Worm (Caenorhabditis elegans) whole organism, L1 larva: ENCODE measurements around the gene sqt-1.

Experiments
- C16A3.4 ChIP-seq: fragments of 150-350 bp; optimal IDR thresholded peaks from 2 replicates; lab custom pipeline; 2014; ENCODE audit warnings: missing biosample characterization, missing genetic modification characterization
- C34B4.2 ChIP-seq: sonication (generic microtip); optimal IDR thresholded peaks from 2 replicates; lab custom pipeline; 2017; ENCODE audit warnings: mild to moderate bottlenecking, missing genetic modification characterization, missing compliant biosample characterization
- Y116A8C.19 ChIP-seq: sonication (generic microtip); optimal IDR thresholded peaks from 2 replicates; lab custom pipeline; 2016; ENCODE audit warnings: missing compliant biosample characterization, missing genetic modification characterization, borderline replicate concordance
- aly-2 ChIP-seq: fragments of 150-350 bp; optimal IDR thresholded peaks from 2 replicates; lab custom pipeline; 2014; ENCODE audit warnings: missing biosample characterization, missing genetic modification characterization
- ama-1 ChIP-seq: fragments of 150-350 bp; optimal IDR thresholded peaks from 2 replicates; lab custom pipeline; 2014
- blmp-1 ChIP-seq: fragments of 150-350 bp; optimal IDR thresholded peaks from 2 replicates; lab custom pipeline; 2014; ENCODE audit warnings: missing biosample characterization, missing genetic modification characterization
- ceh-63 ChIP-seq: fragments of 200-800 bp; sonication (Bioruptor generic); optimal IDR thresholded peaks from 2 replicates; lab custom pipeline; 2018; ENCODE audit warnings: mild to moderate bottlenecking, missing genetic modification characterization, missing compliant biosample characterization
- ceh-88 ChIP-seq: fragments of 200-800 bp; sonication (Bioruptor generic); IDR thresholded peaks from 2 replicates; pipeline ENCODE4 v1.3.6; 2022; ENCODE audit warnings: missing genetic modification characterization, missing compliant biosample characterization
- ceh-90 ChIP-seq: sonication (generic microtip); optimal IDR thresholded peaks from 2 replicates; lab custom pipeline; 2016; ENCODE audit warnings: missing genetic modification characterization, missing compliant biosample characterization
- ces-1 ChIP-seq: fragments of 150-350 bp; optimal IDR thresholded peaks from 2 replicates; lab custom pipeline; 2014; ENCODE audit warnings: missing biosample characterization, missing genetic modification reagents, missing genetic modification characterization
- efl-1 ChIP-seq, 4 experiments: fragments of 150-350 bp; optimal IDR thresholded peaks in 3 of 4; peaks in 1 of 4; 1 replicate in 1 of 4; 2 replicates in 3 of 4; lab custom pipeline; 2014; ENCODE audit warnings: missing biosample characterization in 2 of 4, missing genetic modification characterization in 2 of 4, missing genetic modification reagents in 2 of 4
- efl-3 ChIP-seq: fragments of 200-800 bp; sonication (Bioruptor generic); optimal IDR thresholded peaks from 2 replicates; lab custom pipeline; 2018; ENCODE audit warnings: mild to moderate bottlenecking, missing genetic modification characterization, missing compliant biosample characterization
- egl-13 ChIP-seq: sonication (generic microtip); optimal IDR thresholded peaks from 2 replicates; lab custom pipeline; 2016; ENCODE audit warnings: missing genotype, missing genetic modification reagents, missing genetic modification characterization, missing compliant biosample characterization
- elt-3 ChIP-seq, 6 experiments: fragments of 150-350 bp in 1 of 6; sonication (generic microtip); optimal IDR thresholded peaks; 2 replicates each; lab custom pipeline; 2017 to 2018; ENCODE audit warnings: missing biosample characterization in 6 of 6, missing genetic modification characterization in 6 of 6, inconsistent platforms in 1 of 6
- ets-5 ChIP-seq: fragments of 200-800 bp; sonication (Bioruptor generic); IDR thresholded peaks from 2 replicates; pipeline ENCODE4 v1.3.6; 2022; ENCODE audit warnings: missing genetic modification characterization, missing compliant biosample characterization
- fkh-8 ChIP-seq: sonication (generic microtip); optimal IDR thresholded peaks from 2 replicates; lab custom pipeline; 2016; ENCODE audit warnings: mild to moderate bottlenecking, missing genetic modification characterization, missing compliant biosample characterization
- fos-1 ChIP-seq: fragments of 150-350 bp; optimal IDR thresholded peaks from 2 replicates; lab custom pipeline; 2014; ENCODE audit warnings: missing biosample characterization, missing genetic modification characterization
- hlh-17 ChIP-seq: fragments of 200-800 bp; sonication (Bioruptor generic); optimal IDR thresholded peaks from 2 replicates; lab custom pipeline; 2018; ENCODE audit warnings: missing genetic modification characterization, mild to moderate bottlenecking, missing compliant biosample characterization, moderate library complexity, borderline replicate concordance
- hlh-4 ChIP-seq: sonication (generic microtip); optimal IDR thresholded peaks from 2 replicates; lab custom pipeline; 2016; ENCODE audit warnings: mild to moderate bottlenecking, missing genetic modification characterization, missing compliant biosample characterization
- isw-1 ChIP-seq: fragments of 200-800 bp; sonication (Bioruptor generic); IDR thresholded peaks from 2 replicates; pipeline ENCODE4 v1.3.6; 2022; ENCODE audit warnings: missing genetic modification characterization, missing compliant biosample characterization
- jun-1 ChIP-seq: fragments of 150-350 bp; optimal IDR thresholded peaks from 2 replicates; lab custom pipeline; 2014; ENCODE audit warnings: missing biosample characterization, missing genetic modification reagents, missing genetic modification characterization
- lin-14 ChIP-seq: fragments of 200-800 bp; sonication (Bioruptor generic); optimal IDR thresholded peaks from 2 replicates; lab custom pipeline; 2018; ENCODE audit warnings: mild to moderate bottlenecking, missing genetic modification characterization, moderate library complexity, missing compliant biosample characterization
- lir-3 ChIP-seq: sonication (generic microtip); optimal IDR thresholded peaks from 2 replicates; lab custom pipeline; 2016; ENCODE audit warnings: mild to moderate bottlenecking, missing genetic modification characterization, moderate library complexity, missing compliant biosample characterization; ENCODE audit not compliant: poor library complexity
- lsy-2 ChIP-seq, 2 experiments: fragments of 150-350 bp; optimal IDR thresholded peaks; 2 replicates each; lab custom pipeline; 2014; ENCODE audit warnings: missing biosample characterization in 2 of 2, missing genetic modification characterization in 2 of 2
- mdl-1 ChIP-seq, 2 experiments: fragments of 150-350 bp; optimal IDR thresholded peaks; 2 replicates each; lab custom pipeline; 2014 to 2017; ENCODE audit warnings: missing biosample characterization in 2 of 2, missing genetic modification characterization in 2 of 2, inconsistent platforms in 1 of 2
- mef-2 ChIP-seq: fragments of 150-350 bp; optimal IDR thresholded peaks from 2 replicates; lab custom pipeline; 2014; ENCODE audit warnings: missing biosample characterization, missing genetic modification characterization
- mep-1 ChIP-seq: fragments of 150-350 bp; optimal IDR thresholded peaks from 2 replicates; lab custom pipeline; 2014; ENCODE audit warnings: missing biosample characterization, missing genetic modification characterization
- nhr-20 ChIP-seq: sonication (generic microtip); optimal IDR thresholded peaks from 2 replicates; lab custom pipeline; 2016; ENCODE audit warnings: mild to moderate bottlenecking, missing genetic modification characterization, missing compliant biosample characterization
- nhr-237 ChIP-seq: fragments of 150-350 bp; optimal IDR thresholded peaks from 2 replicates; lab custom pipeline; 2014; ENCODE audit warnings: missing biosample characterization, missing genetic modification characterization
- nhr-71 ChIP-seq: sonication (generic microtip); optimal IDR thresholded peaks from 2 replicates; lab custom pipeline; 2016; ENCODE audit warnings: mild to moderate bottlenecking, missing genetic modification characterization, moderate library complexity, missing compliant biosample characterization
- nhr-76 ChIP-seq: sonication (generic microtip); optimal IDR thresholded peaks from 2 replicates; lab custom pipeline; 2017; ENCODE audit warnings: missing biosample characterization, missing genetic modification characterization
- nhr-85 ChIP-seq: sonication (generic microtip); peaks from one replicate; lab custom pipeline; 2016; ENCODE audit warnings: missing genetic modification characterization, inconsistent platforms, missing compliant biosample characterization
- pag-3 ChIP-seq: sonication (generic microtip); optimal IDR thresholded peaks from 2 replicates; lab custom pipeline; 2017; ENCODE audit warnings: missing genetic modification characterization, mild to moderate bottlenecking, missing compliant biosample characterization, antibody characterized with exemption, borderline replicate concordance; ENCODE audit not compliant: insufficient read depth
- pqm-1 ChIP-seq: sonication (generic microtip); optimal IDR thresholded peaks from 3 replicates; lab custom pipeline; 2017; ENCODE audit warnings: missing biosample characterization, missing genetic modification characterization
- skn-1 ChIP-seq: fragments of 150-350 bp; optimal IDR thresholded peaks from 2 replicates; lab custom pipeline; 2014; ENCODE audit warnings: missing biosample characterization, missing genetic modification characterization
- snpc-4 ChIP-seq: fragments of 150-350 bp; optimal IDR thresholded peaks from 2 replicates; lab custom pipeline; 2014; ENCODE audit warnings: missing biosample characterization, missing genetic modification characterization
- sptf-1 ChIP-seq: fragments of 150-350 bp; optimal IDR thresholded peaks from 2 replicates; lab custom pipeline; 2014; ENCODE audit warnings: missing biosample characterization, missing genetic modification characterization
- unc-130 ChIP-seq: fragments of 150-350 bp; optimal IDR thresholded peaks from 2 replicates; lab custom pipeline; 2017; ENCODE audit warnings: missing biosample characterization, missing genetic modification characterization, inconsistent platforms
- unc-30 ChIP-seq: sonication (generic microtip); optimal IDR thresholded peaks from 2 replicates; lab custom pipeline; 2017; ENCODE audit warnings: missing biosample characterization, missing genetic modification characterization
- unc-86 ChIP-seq: sonication (generic microtip); optimal IDR thresholded peaks from 2 replicates; lab custom pipeline; 2016; ENCODE audit warnings: missing genetic modification characterization, missing compliant biosample characterization
- unc-98 ChIP-seq: fragments of 200-800 bp; sonication (Bioruptor generic); IDR thresholded peaks from 2 replicates; pipeline ENCODE4 v1.3.6; 2022; ENCODE audit warnings: missing genetic modification characterization, missing compliant biosample characterization
- zag-1 ChIP-seq: fragments of 150-350 bp; optimal IDR thresholded peaks from 2 replicates; lab custom pipeline; 2014; ENCODE audit warnings: missing biosample characterization, missing genetic modification characterization
- ztf-4 ChIP-seq: fragments of 150-350 bp; optimal IDR thresholded peaks from 2 replicates; lab custom pipeline; 2014; ENCODE audit warnings: missing biosample characterization, missing genetic modification characterization

Gene sqt-1

ce11 chrII:11345570-11346029 is 8.0 kb upstream of the sqt-1 start, which contains the start of gene nduf-11 (continued):
- TF ChIP-seq aly-2 (tag; lab: Kevin White, UChicago) (peak; percentile 45), ztf-4 (tag; lab: Kevin White, UChicago) (peak; percentile 70), lir-3 (tag; lab: Kevin White, UChicago) (peak; percentile 74), elt-3 (tag; optimal IDR thresholded peaks at IDR 0.05; lab: Kevin White, UChicago) (peak in 2 of 6 experiments; percentile 64 to 91), ceh-63 (GFP tag; lab: Kevin White, UChicago) (no peak), unc-86 (tag; lab: Kevin White, UChicago) (peak; percentile 84), hlh-17 (GFP tag; lab: Kevin White, UChicago) (no peak), nhr-20 (tag; lab: Kevin White, UChicago) (peak; percentile 87), nhr-76 (tag; lab: Kevin White, UChicago) (no peak), skn-1 (peak; percentile 91), ets-5 (GFP tag; lab: Robert Waterston, UW) (no peak), pqm-1 (tag; lab: Kevin White, UChicago) (no peak), hlh-4 (tag; lab: Kevin White, UChicago) (no peak), ces-1 (GFP tag; lab: Kevin White, UChicago) (no peak)

ce11 chrII:11344554-11344953 is 6.9 kb upstream of the sqt-1 start:
- TF ChIP-seq blmp-1 (tag; lab: Kevin White, UChicago) (no peak), sptf-1 (tag; lab: Kevin White, UChicago) (no peak), fos-1 (tag; lab: Kevin White, UChicago) (no peak), nhr-237 (tag; lab: Kevin White, UChicago) (no peak), lin-14 (GFP tag; lab: Kevin White, UChicago) (no peak), egl-13 (tag; lab: Kevin White, UChicago) (no peak), zag-1 (no peak), ceh-90 (tag; lab: Kevin White, UChicago) (no peak), unc-98 (GFP tag; lab: Robert Waterston, UW) (no peak), nhr-85 (tag; lab: Kevin White, UChicago) (no peak), Y116A8C.19 (no peak), ces-1 (GFP tag; lab: Kevin White, UChicago) (no peak), ceh-88 (GFP tag; lab: Robert Waterston, UW) (no peak), ama-1 (lab: Kevin White, UChicago) (no peak), skn-1 (no peak)

- TF ChIP-seq unc-130 (tag; lab: Kevin White, UChicago) (no peak), fkh-8 (tag; lab: Kevin White, UChicago) (peak; percentile 28), nhr-71 (tag; lab: Kevin White, UChicago) (no peak), efl-1 (optimal IDR thresholded peaks at IDR 0.05; lab: Kevin White, UChicago) (no peak), efl-1 (GFP tag; optimal IDR thresholded peaks at IDR 0.05 in 1 of 2; lab: Kevin White, UChicago) (peak in 1 of 2 experiments; percentile 78)
These were observed 5.7 kb upstream of the sqt-1 start, which contains the start of gene lgc-20 for ce11 chrII:11343300-11343869. TSS of gene lgc-20 (minus strand) at chrII:11343610.

ce11 chrII:11339507-11339906 is 1.9 kb upstream of the sqt-1 start, which contains the start of gene rmd-3:
TSS of gene rmd-3 (minus strand) at chrII:11339607.
- TF ChIP-seq mef-2 = no peak
- no peak for TF ChIP-seq snpc-4 (tag; lab: Kevin White, UChicago)
- no peak for TF ChIP-seq fos-1 (tag; lab: Kevin White, UChicago)
- no peak for TF ChIP-seq C16A3.4 (tag; lab: Kevin White, UChicago)
- no peak for TF ChIP-seq isw-1 (GFP tag; lab: Robert Waterston, UW)
- no peak for TF ChIP-seq nhr-76 (tag; lab: Kevin White, UChicago)
- TF ChIP-seq pag-3 (tag; lab: Kevin White, UChicago) = no peak
- no peak for TF ChIP-seq hlh-4 (tag; lab: Kevin White, UChicago)
- TF ChIP-seq sptf-1 (tag; lab: Kevin White, UChicago) = no peak
- TF ChIP-seq C34B4.2 (tag; lab: Kevin White, UChicago) = no peak
- TF ChIP-seq jun-1 (tag; lab: Kevin White, UChicago) = no peak
- TF ChIP-seq mep-1 (tag; lab: Kevin White, UChicago) = no peak
- TF ChIP-seq pqm-1 (tag; lab: Kevin White, UChicago) = no peak
- TF ChIP-seq lsy-2 (tag; optimal IDR thresholded peaks at IDR 0.05; lab: Kevin White, UChicago) = no peak
- TF ChIP-seq unc-30 (tag; lab: Kevin White, UChicago) = no peak
- no peak for TF ChIP-seq mdl-1 (tag; optimal IDR thresholded peaks at IDR 0.05; lab: Kevin White, UChicago)
- no peak for TF ChIP-seq efl-3 (GFP tag; lab: Kevin White, UChicago)
- no peak for TF ChIP-seq hlh-17 (GFP tag; lab: Kevin White, UChicago)
- no peak for TF ChIP-seq nhr-85 (tag; lab: Kevin White, UChicago)
